Fruit fly (Drosophila melanogaster) whole organism, embryonic: ENCODE data around the gene Prp18.

Experiments used
- Aef1 ChIP-seq: fragments of 200-800 bp; sonication (Bioruptor generic); IDR thresholded peaks from 3 replicates; pipeline ENCODE4 v1.3.6; 2022; ENCODE audit warnings: missing biosample characterization, missing genetic modification characterization
- BEAF-32 ChIP-seq: fragments of 200-800 bp; sonication (Bioruptor generic); optimal IDR thresholded peaks from 3 replicates; lab custom pipeline; 2017; ENCODE audit warnings: missing biosample characterization, missing genetic modification characterization, mild to moderate bottlenecking, moderate library complexity, missing genetic modification reagents
- Bgb ChIP-seq: fragments of 200-800 bp; sonication (Bioruptor generic); IDR thresholded peaks from 2 replicates; pipeline ENCODE4 v1.3.6; 2022; ENCODE audit warnings: missing biosample characterization, missing genetic modification characterization; ENCODE audit not compliant: partially characterized antibody
- CG10209 ChIP-seq: fragments of 200-800 bp; sonication (Bioruptor generic); optimal IDR thresholded peaks from 3 replicates; lab custom pipeline; 2017; ENCODE audit warnings: missing biosample characterization, mild to moderate bottlenecking, missing genetic modification characterization, missing genetic modification reagents
- CG10267 ChIP-seq: fragments of 200-800 bp; sonication (Bioruptor generic); optimal IDR thresholded peaks from 2 replicates; lab custom pipeline; 2018; ENCODE audit warnings: missing biosample characterization, mild to moderate bottlenecking, missing genetic modification characterization, moderate library complexity
- CG13287 ChIP-seq: fragments of 200-800 bp; sonication (Bioruptor generic); IDR thresholded peaks from 2 replicates; pipeline ENCODE4 v1.3.6; 2022; ENCODE audit warnings: missing biosample characterization, missing genetic modification characterization; ENCODE audit not compliant: partially characterized antibody
- CG14710 ChIP-seq: fragments of 200-800 bp; sonication (Bioruptor generic); optimal IDR thresholded peaks from 3 replicates; lab custom pipeline; 2019; ENCODE audit warnings: missing biosample characterization, mild to moderate bottlenecking, missing genetic modification characterization, moderate library complexity
- CG2116 ChIP-seq: fragments of 200-800 bp; sonication (Bioruptor generic); optimal IDR thresholded peaks from 3 replicates; lab custom pipeline; 2018; ENCODE audit warnings: missing biosample characterization, mild to moderate bottlenecking, missing genetic modification characterization
- CG31224 ChIP-seq: fragments of 200-800 bp; sonication (Bioruptor generic); IDR thresholded peaks from 2 replicates; pipeline ENCODE4 v1.3.6; 2022; ENCODE audit warnings: missing biosample characterization, missing genetic modification characterization
- CG6254 ChIP-seq: fragments of 200-800 bp; sonication (Bioruptor generic); optimal IDR thresholded peaks from 3 replicates; lab custom pipeline; 2017; ENCODE audit warnings: mild to moderate bottlenecking, missing biosample characterization, missing genetic modification reagents, missing genetic modification characterization
- CG6791 ChIP-seq: fragments of 200-800 bp; sonication (Bioruptor generic); IDR thresholded peaks from 3 replicates; pipeline ENCODE4 v1.3.6; 2022; ENCODE audit warnings: missing biosample characterization, missing genetic modification characterization; ENCODE audit not compliant: partially characterized antibody
- CG7928 ChIP-seq: fragments of 200-800 bp; sonication (Bioruptor generic); optimal IDR thresholded peaks from 2 replicates; lab custom pipeline; 2017; ENCODE audit warnings: missing biosample characterization, mild to moderate bottlenecking, missing genetic modification characterization
- CG8924 ChIP-seq: fragments of 200-800 bp; optimal IDR thresholded peaks from 3 replicates; lab custom pipeline; 2019; ENCODE audit warnings: missing biosample characterization, mild to moderate bottlenecking, missing genetic modification characterization, moderate library complexity
- Dll ChIP-seq: fragments of 200-800 bp; sonication (Bioruptor generic); IDR thresholded peaks from 4 replicates; pipeline ENCODE4 v1.3.6; 2022; ENCODE audit warnings: missing biosample characterization, missing genetic modification characterization; ENCODE audit not compliant: partially characterized antibody
- Dp ChIP-seq: fragments of 200-800 bp; sonication (Bioruptor generic); optimal IDR thresholded peaks from 2 replicates; lab custom pipeline; 2018; ENCODE audit warnings: missing biosample characterization, mild to moderate bottlenecking, missing genetic modification characterization, moderate library complexity
- Dref ChIP-seq: fragments of 200-800 bp; sonication (Bioruptor generic); IDR thresholded peaks from 2 replicates; pipeline ENCODE4 v1.3.6; 2022; ENCODE audit warnings: missing biosample characterization, missing genetic modification characterization
- Drgx ChIP-seq: fragments of 200-800 bp; sonication (Bioruptor generic); IDR thresholded peaks from 2 replicates; pipeline ENCODE4 v1.3.6; 2022; ENCODE audit warnings: missing biosample characterization, missing genetic modification characterization
- E2f1 ChIP-seq: fragments of 200-800 bp; sonication (Bioruptor generic); IDR thresholded peaks from 2 replicates; pipeline ENCODE4 v1.3.6; 2022; ENCODE audit warnings: missing biosample characterization, missing genetic modification characterization
- E2f2 ChIP-seq: fragments of 200-800 bp; sonication (Bioruptor generic); IDR thresholded peaks from 2 replicates; pipeline ENCODE4 v1.3.6; 2022; ENCODE audit warnings: missing biosample characterization, missing genetic modification characterization
- H15 ChIP-seq: fragments of 200-800 bp; sonication (Bioruptor generic); IDR thresholded peaks from 3 replicates; pipeline ENCODE4 v1.3.6; 2022; ENCODE audit warnings: missing biosample characterization, missing genetic modification characterization
- Lim3 ChIP-seq: fragments of 200-800 bp; sonication (Bioruptor generic); IDR thresholded peaks from 2 replicates; pipeline ENCODE4 v1.3.6; 2022; ENCODE audit warnings: missing biosample characterization, missing genetic modification characterization
- Max ChIP-seq: fragments of 200-800 bp; sonication (Bioruptor generic); optimal IDR thresholded peaks from 2 replicates; lab custom pipeline; 2016; ENCODE audit warnings: missing biosample characterization, mild to moderate bottlenecking, missing genetic modification characterization
- Med ChIP-seq: fragments of 200-800 bp; sonication (Bioruptor generic); peaks from one replicate; lab custom pipeline; 2016; ENCODE audit warnings: missing biosample characterization, missing genetic modification characterization, mild to moderate bottlenecking, inconsistent platforms, moderate library complexity
- Opbp ChIP-seq: fragments of 200-800 bp; sonication (Bioruptor generic); IDR thresholded peaks from 3 replicates; pipeline ENCODE4 v1.3.6; 2022; ENCODE audit warnings: missing biosample characterization, missing genetic modification characterization; ENCODE audit not compliant: partially characterized antibody
- Vsx1 ChIP-seq: fragments of 200-800 bp; sonication (Bioruptor generic); optimal IDR thresholded peaks from 2 replicates; lab custom pipeline; 2017; ENCODE audit warnings: missing biosample characterization, mild to moderate bottlenecking, missing genetic modification characterization, missing genetic modification reagents
- Xbp1 ChIP-seq: fragments of 200-800 bp; sonication (Bioruptor generic); optimal IDR thresholded peaks from 3 replicates; lab custom pipeline; 2016; ENCODE audit warnings: missing biosample characterization, mild to moderate bottlenecking, missing genetic modification characterization
- YL-1 ChIP-seq: fragments of 200-800 bp; sonication (Bioruptor generic); optimal IDR thresholded peaks from 3 replicates; lab custom pipeline; 2017; ENCODE audit warnings: missing biosample characterization, mild to moderate bottlenecking, missing genetic modification characterization
- amos ChIP-seq: fragments of 200-800 bp; sonication (Bioruptor generic); IDR thresholded peaks from 2 replicates; pipeline ENCODE4 v1.3.6; 2022; ENCODE audit warnings: missing biosample characterization, missing genetic modification characterization; ENCODE audit not compliant: partially characterized antibody
- bbx ChIP-seq: fragments of 200-800 bp; sonication (Bioruptor generic); IDR thresholded peaks from 2 replicates; pipeline ENCODE4 v1.3.6; 2022; ENCODE audit warnings: missing biosample characterization, missing genetic modification characterization; ENCODE audit not compliant: partially characterized antibody
- cg ChIP-seq: fragments of 200-800 bp; sonication (Bioruptor generic); optimal IDR thresholded peaks from 3 replicates; lab custom pipeline; 2019; ENCODE audit warnings: missing biosample characterization, mild to moderate bottlenecking, missing genetic modification characterization, moderate library complexity
- crp ChIP-seq, 2 experiments: fragments of 200-800 bp; sonication (Bioruptor generic); optimal IDR thresholded peaks; 2 replicates in 1 of 2; 3 replicates in 1 of 2; lab custom pipeline; 2017; ENCODE audit warnings: missing biosample characterization in 2 of 2, missing genetic modification characterization in 2 of 2, mild to moderate bottlenecking in 1 of 2, moderate library complexity in 1 of 2
- dimm ChIP-seq: fragments of 200-800 bp; sonication (Bioruptor generic); IDR thresholded peaks from 2 replicates; pipeline ENCODE4 v1.3.6; 2022; ENCODE audit warnings: missing biosample characterization, missing genetic modification characterization
- eyg ChIP-seq: fragments of 200-800 bp; sonication (Bioruptor generic); optimal IDR thresholded peaks from 3 replicates; lab custom pipeline; 2016; ENCODE audit warnings: missing biosample characterization, missing genetic modification characterization
- maf-S ChIP-seq: fragments of 200-800 bp; sonication (Bioruptor generic); optimal IDR thresholded peaks from 2 replicates; lab custom pipeline; 2016; ENCODE audit warnings: missing biosample characterization, missing genetic modification characterization
- oc ChIP-seq: fragments of 200-800 bp; sonication (Bioruptor generic); optimal IDR thresholded peaks from 2 replicates; lab custom pipeline; 2018; ENCODE audit warnings: missing biosample characterization, mild to moderate bottlenecking, missing genetic modification characterization, moderate library complexity
- onecut ChIP-seq: fragments of 200-800 bp; sonication (Bioruptor generic); IDR thresholded peaks from 2 replicates; pipeline ENCODE4 v1.3.6; 2022; ENCODE audit warnings: missing biosample characterization, missing genetic modification characterization
- pb ChIP-seq: fragments of 200-800 bp; sonication (Bioruptor generic); optimal IDR thresholded peaks from 3 replicates; lab custom pipeline; 2016; ENCODE audit warnings: missing biosample characterization, missing genetic modification characterization
- phol ChIP-seq: fragments of 200-800 bp; sonication (Bioruptor generic); optimal IDR thresholded peaks from 3 replicates; lab custom pipeline; 2018; ENCODE audit warnings: missing biosample characterization, mild to moderate bottlenecking, missing genetic modification characterization, moderate library complexity
- pzg ChIP-seq: fragments of 200-800 bp; sonication (Bioruptor generic); optimal IDR thresholded peaks from 3 replicates; lab custom pipeline; 2018; ENCODE audit warnings: missing biosample characterization, mild to moderate bottlenecking, missing genetic modification characterization, moderate library complexity
- sens ChIP-seq: fragments of 200-800 bp; sonication (Bioruptor generic); peaks from one replicate; lab custom pipeline; 2016; ENCODE audit warnings: missing biosample characterization, missing genetic modification characterization
- shn ChIP-seq: fragments of 200-800 bp; sonication (Bioruptor generic); optimal IDR thresholded peaks from 3 replicates; lab custom pipeline; 2016; ENCODE audit warnings: missing biosample characterization, missing genetic modification characterization
- sna ChIP-seq: fragments of 200-800 bp; sonication (Bioruptor generic); IDR thresholded peaks from 2 replicates; pipeline ENCODE4 v1.3.6; 2022; ENCODE audit warnings: missing biosample characterization, missing genetic modification characterization; ENCODE audit not compliant: partially characterized antibody
- sqz ChIP-seq: fragments of 200-800 bp; sonication (Bioruptor generic); optimal IDR thresholded peaks from 3 replicates; lab custom pipeline; 2018; ENCODE audit warnings: missing biosample characterization, mild to moderate bottlenecking, missing genetic modification characterization
- stc ChIP-seq: fragments of 200-800 bp; sonication (Bioruptor generic); IDR thresholded peaks from 2 replicates; pipeline ENCODE4 v1.3.6; 2022; ENCODE audit warnings: missing biosample characterization, missing genetic modification characterization
- stwl ChIP-seq: fragments of 200-800 bp; sonication (Bioruptor generic); optimal IDR thresholded peaks from 3 replicates; lab custom pipeline; 2018; ENCODE audit warnings: missing biosample characterization, mild to moderate bottlenecking, missing genetic modification characterization, moderate library complexity
- trem ChIP-seq: fragments of 200-800 bp; optimal IDR thresholded peaks from 3 replicates; lab custom pipeline; 2019; ENCODE audit warnings: missing biosample characterization, mild to moderate bottlenecking, missing genetic modification characterization, moderate library complexity
- tx ChIP-seq: fragments of 200-800 bp; sonication (Bioruptor generic); optimal IDR thresholded peaks from 2 replicates; lab custom pipeline; 2016; ENCODE audit warnings: missing biosample characterization, missing genetic modification characterization
- zen ChIP-seq: fragments of 200-800 bp; sonication (Bioruptor generic); optimal IDR thresholded peaks from 3 replicates; lab custom pipeline; 2018; ENCODE audit warnings: missing biosample characterization, mild to moderate bottlenecking, missing genetic modification characterization, moderate library complexity

Prp18 gene

DNA sequence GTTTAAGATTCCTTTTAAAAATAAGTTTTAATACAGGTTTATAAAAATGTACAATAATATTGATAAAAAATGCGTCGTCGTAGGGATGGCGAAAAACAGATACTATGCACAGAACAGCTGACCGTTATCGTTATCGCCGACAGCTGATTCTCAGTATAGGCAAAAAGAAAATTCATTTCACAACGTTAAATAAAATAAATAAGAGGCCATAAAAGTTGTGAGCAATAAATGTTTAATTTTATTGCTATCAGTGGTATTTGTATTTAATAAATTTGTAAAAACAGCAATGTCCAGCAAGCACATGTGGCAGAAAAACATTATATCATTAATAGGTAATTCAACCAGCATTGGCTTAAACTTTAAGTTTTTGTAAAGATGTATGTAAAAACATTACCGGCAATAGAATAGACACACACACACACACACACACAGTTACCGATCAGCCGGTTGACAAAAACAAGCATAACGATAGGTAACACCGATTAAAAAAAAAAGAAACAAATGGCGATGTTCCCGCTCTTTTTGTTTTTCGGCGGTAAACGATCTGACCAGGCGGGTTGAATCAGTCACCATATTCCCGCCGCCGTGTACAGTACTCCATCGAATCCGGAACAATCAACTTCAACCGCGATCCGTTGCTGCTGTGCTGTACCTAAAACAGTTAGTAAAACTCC lies 50.1 kb downstream of the Prp18 start, which contains the start of the genes dnk and Smu1:
Gene dnk (plus strand): TSS at position 133 of the 674 bp plus-strand sequence.
Gene Smu1 (minus strand): TSS at position 462 of the 674 bp plus-strand sequence.
- peak; percentile 43 for TF ChIP-seq Dp (GFP tag; lab: Kevin White, UChicago)
- peak; percentile 45 for TF ChIP-seq trem (tag; lab: Kevin White, UChicago)
- peak; percentile 37 for TF ChIP-seq CG14710 (tag; lab: Kevin White, UChicago)
- peak; percentile 78 for TF ChIP-seq phol (tag; lab: Kevin White, UChicago)
- TF ChIP-seq Max: peak; percentile 49
- peak; percentile 54 for TF ChIP-seq BEAF-32 (GFP tag; lab: Kevin White, UChicago)
- TF ChIP-seq stwl (tag; lab: Kevin White, UChicago): peak; percentile 25
- TF ChIP-seq CG10209 (GFP tag; lab: Kevin White, UChicago): no peak
- peak; percentile 18; the same call in 1 of the 3 replicates for TF ChIP-seq Opbp (GFP tag; lab: Robert Waterston, UW)
- TF ChIP-seq CG6254 (GFP tag; lab: Kevin White, UChicago): peak; percentile 15
- peak; percentile 28 for TF ChIP-seq Med (GFP tag; lab: Kevin White, UChicago)
- TF ChIP-seq Xbp1: no peak
- peak; percentile 43; the same call in 1 of the 3 replicates for TF ChIP-seq CG6791 (GFP tag; lab: Robert Waterston, UW)
- TF ChIP-seq onecut: peak; percentile 13; the same call in 1 of the 2 replicates
- TF ChIP-seq amos (GFP tag; lab: Robert Waterston, UW): peak; percentile 57
- no peak for TF ChIP-seq stc
- peak; percentile 60 for TF ChIP-seq sens
- peak; percentile 56; the same call in 1 of the 2 replicates for TF ChIP-seq E2f1
- no peak for TF ChIP-seq pb (GFP tag; lab: Kevin White, UChicago)
- no peak for TF ChIP-seq dimm (GFP tag; lab: Robert Waterston, UW)
- TF ChIP-seq eyg (GFP tag; lab: Kevin White, UChicago): no peak
- no peak for TF ChIP-seq Aef1
- peak; percentile 65 for TF ChIP-seq sqz (GFP tag; lab: Kevin White, UChicago)
- peak; percentile 25 for TF ChIP-seq CG10267
- peak; percentile 37; the same call in 1 of the 2 replicates for TF ChIP-seq Bgb (GFP tag; lab: Robert Waterston, UW)
- no peak for TF ChIP-seq CG31224
- peak; percentile 12; the same call in 1 of the 2 replicates for TF ChIP-seq bbx (GFP tag; lab: Robert Waterston, UW)
- peak; percentile 42; the same call in 1 of the 2 replicates for TF ChIP-seq Drgx (GFP tag; lab: Robert Waterston, UW)
- TF ChIP-seq cg (GFP tag; lab: Kevin White, UChicago): peak; percentile 71
- TF ChIP-seq Dll (GFP tag; lab: Robert Waterston, UW): peak; percentile 60; the same call in 3 of the 4 replicates
- TF ChIP-seq CG13287 (GFP tag; lab: Robert Waterston, UW): peak; percentile 56
- peak; percentile 90 for TF ChIP-seq CG7928 (GFP tag; lab: Kevin White, UChicago)
- peak; percentile 58 for TF ChIP-seq Dref
- peak; percentile 20 for TF ChIP-seq Vsx1 (GFP tag; lab: Kevin White, UChicago)
- TF ChIP-seq crp (GFP tag; optimal IDR thresholded peaks at IDR 0.05; lab: Kevin White, UChicago): peak; percentile 66 to 96
- peak; percentile 23 for TF ChIP-seq pzg (GFP tag; lab: Kevin White, UChicago)
- peak; percentile 49 for TF ChIP-seq E2f2 (GFP tag; lab: Robert Waterston, UW)
- no peak for TF ChIP-seq oc (tag; lab: Kevin White, UChicago)
- TF ChIP-seq YL-1 (GFP tag; lab: Kevin White, UChicago): peak; percentile 25
- peak; percentile 41 for TF ChIP-seq CG2116 (GFP tag; lab: Kevin White, UChicago)
- TF ChIP-seq shn (GFP tag; lab: Kevin White, UChicago): no peak
- TF ChIP-seq zen: peak; percentile 14
- TF ChIP-seq sna: 0 out of 2 replicates have a peak, but pooled peaks have one; percentile 17
- no peak for TF ChIP-seq tx (GFP tag; lab: Kevin White, UChicago)
- no peak for TF ChIP-seq maf-S (GFP tag; lab: Kevin White, UChicago)
- TF ChIP-seq CG8924 (tag; lab: Kevin White, UChicago): peak; percentile 70
- no peak for TF ChIP-seq Lim3
- no peak for TF ChIP-seq H15 (GFP tag; lab: Robert Waterston, UW)
